Worm (Caenorhabditis elegans) whole organism, L2 larva: ENCODE measurements around the gene C32H11.3.

Experiments
- ama-1 ChIP-seq: fragments of 150-350 bp; optimal IDR thresholded peaks from 2 replicates; lab custom pipeline; 2018; ENCODE audit warnings: inconsistent platforms
- ceh-16 ChIP-seq: fragments of 150-350 bp; optimal IDR thresholded peaks from 2 replicates; lab custom pipeline; 2014; ENCODE audit warnings: missing biosample characterization, missing genetic modification characterization
- ceh-82 ChIP-seq: fragments of 150-350 bp; optimal IDR thresholded peaks from 2 replicates; lab custom pipeline; 2014; ENCODE audit warnings: missing biosample characterization, missing genetic modification characterization
- egl-27 ChIP-seq: sonication (generic microtip); optimal IDR thresholded peaks from 3 replicates; lab custom pipeline; 2017; ENCODE audit warnings: missing biosample characterization, missing genetic modification reagents, missing genetic modification characterization
- elt-3 ChIP-seq: sonication (generic microtip); optimal IDR thresholded peaks from 2 replicates; lab custom pipeline; 2017; ENCODE audit warnings: missing biosample characterization, missing genetic modification characterization
- fos-1 ChIP-seq: fragments of 150-350 bp; optimal IDR thresholded peaks from 2 replicates; lab custom pipeline; 2014; ENCODE audit warnings: missing biosample characterization, missing genetic modification characterization
- lin-39 ChIP-seq: fragments of 150-350 bp; optimal IDR thresholded peaks from 2 replicates; lab custom pipeline; 2014; ENCODE audit warnings: missing biosample characterization, missing genetic modification reagents, missing genetic modification characterization
- lsy-2 ChIP-seq, 2 experiments: fragments of 150-350 bp in 1 of 2; sonication (generic microtip) in 1 of 2; optimal IDR thresholded peaks; 2 replicates each; lab custom pipeline; 2014 to 2017; ENCODE audit warnings: missing biosample characterization in 2 of 2, missing genetic modification characterization in 2 of 2
- unc-62 ChIP-seq: fragments of 150-350 bp; optimal IDR thresholded peaks from 2 replicates; lab custom pipeline; 2014; ENCODE audit warnings: missing biosample characterization, missing genetic modification reagents, missing genetic modification characterization

ce11 chrIV:12921027-12921426 is 2.7 kb downstream of the C32H11.3 start, which contains the start of gene C32H11.4:
- TF ChIP-seq lin-39 (tag; lab: Kevin White, UChicago) (no peak), unc-62 (GFP tag; lab: Kevin White, UChicago) (no peak), egl-27 (tag; lab: Kevin White, UChicago) (no peak), ceh-16 (tag; lab: Kevin White, UChicago) (no peak), ama-1 (lab: Kevin White, UChicago) (no peak), ceh-82 (tag; lab: Kevin White, UChicago) (no peak), fos-1 (tag; lab: Kevin White, UChicago) (peak; percentile 79), elt-3 (tag; lab: Kevin White, UChicago) (no peak), lsy-2 (tag; optimal IDR thresholded peaks at IDR 0.05; lab: Kevin White, UChicago) (no peak)
